Fruit fly (Drosophila melanogaster): ENCODE results near the gene CG5199.
A peak's percentile ranks its signal among the peaks of the same experiment; 100 is the strongest.

Gene CG5199

dm6 chr3L:20497124-20497996 is 44.7 kb upstream of the CG5199 start, which contains the start of gene CG32425 (continued):
- TF ChIP-seq lbe (GFP tag; optimal IDR thresholded peaks at IDR 0.05) (no peak), Doc3 (GFP tag; IDR thresholded peaks at IDR 0.05; ENCODE audit: partially characterized antibody) (no peak), gsb-n (tag; optimal IDR thresholded peaks at IDR 0.05) (no peak), CG18619 (GFP tag; optimal IDR thresholded peaks at IDR 0.05) (no peak), pita (GFP tag; optimal IDR thresholded peaks at IDR 0.05) (no peak), CG4328 (GFP tag; optimal IDR thresholded peaks at IDR 0.05) (no peak), Taf1 (GFP tag; IDR thresholded peaks at IDR 0.05) (no peak), oc (tag; optimal IDR thresholded peaks at IDR 0.05) (no peak), CG8388 (GFP tag; optimal IDR thresholded peaks at IDR 0.05) (no peak), CG7839 (tag; optimal IDR thresholded peaks at IDR 0.05) (peak; percentile 18), CG16779 (GFP tag; IDR thresholded peaks at IDR 0.05) (no peak), CG1024 (GFP tag; IDR thresholded peaks at IDR 0.05) (no peak), p53 (GFP tag; optimal IDR thresholded peaks at IDR 0.05) (no peak), CG7556 (GFP tag; optimal IDR thresholded peaks at IDR 0.05) (no peak), PHDP (tag; optimal IDR thresholded peaks at IDR 0.05) (no peak), CG9437 (GFP tag; optimal IDR thresholded peaks at IDR 0.05) (no peak), fd3F (GFP tag; optimal IDR thresholded peaks at IDR 0.05) (no peak), CG8924 (tag; optimal IDR thresholded peaks at IDR 0.05) (no peak), Abd-B (GFP tag; optimal IDR thresholded peaks at IDR 0.05) (no peak), zfh2 (GFP tag; optimal IDR thresholded peaks at IDR 0.05) (no peak), Gsc (GFP tag; IDR thresholded peaks at IDR 0.05) (no peak), Xbp1 (GFP tag; optimal IDR thresholded peaks at IDR 0.05) (peak; percentile 1), NC2α (GFP tag; optimal IDR thresholded peaks at IDR 0.05) (no peak), CG10209 (GFP tag; optimal IDR thresholded peaks at IDR 0.05) (no peak), CG15479 (GFP tag; optimal IDR thresholded peaks at IDR 0.05) (no peak), mirr (GFP tag; optimal IDR thresholded peaks at IDR 0.05) (no peak), pb (GFP tag; optimal IDR thresholded peaks at IDR 0.05) (no peak), CG11723 (GFP tag; optimal IDR thresholded peaks at IDR 0.05) (no peak), trh (GFP tag; optimal IDR thresholded peaks at IDR 0.05) (no peak), CG1233 (GFP tag; optimal IDR thresholded peaks at IDR 0.05) (no peak), Hmx (GFP tag; optimal IDR thresholded peaks at IDR 0.05) (no peak), CG12769 (tag; optimal IDR thresholded peaks at IDR 0.05) (peak; percentile 7), CG10321 (GFP tag; IDR thresholded peaks at IDR 0.05) (no peak), ind (GFP tag; optimal IDR thresholded peaks at IDR 0.05) (no peak), CG4820 (GFP tag; optimal IDR thresholded peaks at IDR 0.05) (no peak), CG30020 (tag; optimal IDR thresholded peaks at IDR 0.05) (peak; percentile 14), CG11398 (GFP tag; optimal IDR thresholded peaks at IDR 0.05) (no peak), CG1792 (GFP tag; optimal IDR thresholded peaks at IDR 0.05) (no peak)

- TF ChIP-seq en (GFP tag; optimal IDR thresholded peaks at IDR 0.05) = no peak
- peak; percentile 26; the same call in 1 of the 2 replicates for TF ChIP-seq CG13287 (GFP tag; IDR thresholded peaks at IDR 0.05; ENCODE audit: partially characterized antibody)
- TF ChIP-seq Nf-YA (GFP tag; IDR thresholded peaks at IDR 0.05) = no peak
- TF ChIP-seq CG10654 (GFP tag; optimal IDR thresholded peaks at IDR 0.05) = no peak
- TF ChIP-seq Ets97D (GFP tag; optimal IDR thresholded peaks at IDR 0.05) = peak; percentile 29
- TF ChIP-seq CG18262 (tag; optimal IDR thresholded peaks at IDR 0.05) = no peak
- no peak for TF ChIP-seq oc (tag; optimal IDR thresholded peaks at IDR 0.05)
- no peak for TF ChIP-seq CG12104 (GFP tag; optimal IDR thresholded peaks at IDR 0.05)
- TF ChIP-seq B-H1 (GFP tag; IDR thresholded peaks at IDR 0.05) = no peak
- no peak for TF ChIP-seq shn (GFP tag; optimal IDR thresholded peaks at IDR 0.05)
- TF ChIP-seq Mad (GFP tag; optimal IDR thresholded peaks at IDR 0.05) = no peak
- no peak for TF ChIP-seq chinmo (GFP tag; IDR thresholded peaks at IDR 0.05; ENCODE audit: partially characterized antibody)
- TF ChIP-seq Nf-YB (GFP tag; optimal IDR thresholded peaks at IDR 0.05) = no peak
Observed at dm6 chr3L:20494780-20495591, 42.3 kb upstream of the CG5199 start, which contains the start of gene ZnT77C. ZnT77C (minus strand) TSS chr3L:20494921.
